Worm (Caenorhabditis elegans) whole organism, L2 larva: ENCODE results near the gene ZK1290.13.

Experiments
- aly-2 ChIP-seq: fragments of 150-350 bp; optimal IDR thresholded peaks from 2 replicates; lab custom pipeline; 2014; ENCODE audit warnings: missing biosample characterization, missing genetic modification characterization
- ceh-16 ChIP-seq: fragments of 150-350 bp; optimal IDR thresholded peaks from 2 replicates; lab custom pipeline; 2014; ENCODE audit warnings: missing biosample characterization, missing genetic modification characterization
- mab-5 ChIP-seq: fragments of 150-350 bp; optimal IDR thresholded peaks from 2 replicates; lab custom pipeline; 2014; ENCODE audit warnings: missing biosample characterization, missing genetic modification characterization
- nhr-129 ChIP-seq: fragments of 150-350 bp; optimal IDR thresholded peaks from 2 replicates; lab custom pipeline; 2014; ENCODE audit warnings: missing biosample characterization, missing genetic modification characterization
- nhr-25 ChIP-seq: fragments of 150-350 bp; sonication (generic microtip); optimal IDR thresholded peaks from 3 replicates; lab custom pipeline; 2014; ENCODE audit warnings: missing biosample characterization, missing genetic modification characterization
- unc-55 ChIP-seq: fragments of 150-350 bp; sonication (generic microtip); optimal IDR thresholded peaks from 3 replicates; lab custom pipeline; 2014; ENCODE audit warnings: missing biosample characterization, missing genetic modification reagents, missing genetic modification characterization

DNA sequence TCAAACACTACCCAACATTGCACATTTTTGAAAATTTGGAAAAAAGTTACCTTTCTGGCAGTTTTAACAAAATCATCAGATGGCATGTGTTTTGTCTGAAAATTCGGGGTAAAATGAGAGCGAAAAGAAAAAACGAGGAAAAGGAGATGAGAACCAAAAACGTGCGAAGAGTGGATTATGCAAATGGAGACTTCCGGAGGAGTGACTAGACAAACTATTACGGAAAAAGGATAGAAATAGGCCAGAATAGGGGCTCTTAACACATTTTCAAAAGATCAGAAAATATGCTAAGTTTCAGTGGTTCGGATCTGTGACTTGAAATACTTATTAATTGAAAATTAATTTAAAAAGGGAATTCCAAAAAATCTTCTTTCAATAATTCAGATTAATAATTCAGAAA is 35.4 kb upstream of the ZK1290.13 start, which contains the start of gene srab-14:
- TF ChIP-seq nhr-129 (tag; lab: Kevin White, UChicago) (no peak), ceh-16 (tag; lab: Kevin White, UChicago) (no peak), aly-2 (tag; lab: Kevin White, UChicago) (no peak), unc-55 (GFP tag; lab: Kevin White, UChicago) (no peak), mab-5 (no peak), nhr-25 (tag; lab: Kevin White, UChicago) (no peak)
